Fruit fly (Drosophila melanogaster) whole organism, embryonic: ENCODE measurements around the gene uncNacbeta.
A peak's percentile ranks its signal among the peaks of the same experiment; 100 is the strongest.

Experiments
- Atf-2 ChIP-seq: fragments of 200-800 bp; sonication (Bioruptor generic); optimal IDR thresholded peaks from 2 replicates; lab custom pipeline; 2016; ENCODE audit warnings: missing biosample characterization, missing genetic modification characterization
- B-H1 ChIP-seq: fragments of 200-800 bp; sonication (Bioruptor generic); IDR thresholded peaks from 3 replicates; pipeline ENCODE4 v1.3.6; 2022; ENCODE audit warnings: missing biosample characterization, missing genetic modification characterization
- CG1024 ChIP-seq: fragments of 200-800 bp; sonication (Bioruptor generic); IDR thresholded peaks from 2 replicates; pipeline ENCODE4 v1.3.6; 2022; ENCODE audit warnings: missing biosample characterization, missing genetic modification characterization
- CG11504 ChIP-seq: fragments of 200-800 bp; sonication (Bioruptor generic); optimal IDR thresholded peaks from 3 replicates; lab custom pipeline; 2019; ENCODE audit warnings: missing biosample characterization, mild to moderate bottlenecking, missing genetic modification characterization, moderate library complexity
- CG12071 ChIP-seq: fragments of 200-800 bp; sonication (Bioruptor generic); optimal IDR thresholded peaks from 3 replicates; lab custom pipeline; 2018; ENCODE audit warnings: missing biosample characterization, mild to moderate bottlenecking, missing genetic modification characterization
- CG12391 ChIP-seq: fragments of 200-800 bp; sonication (Bioruptor generic); optimal IDR thresholded peaks from 3 replicates; lab custom pipeline; 2018; ENCODE audit warnings: missing biosample characterization, mild to moderate bottlenecking, missing genetic modification characterization, moderate library complexity
- CG12942 ChIP-seq: fragments of 200-800 bp; sonication (Bioruptor generic); optimal IDR thresholded peaks from 3 replicates; lab custom pipeline; 2016; ENCODE audit warnings: missing biosample characterization, missing genetic modification characterization
- CG13287 ChIP-seq: fragments of 200-800 bp; sonication (Bioruptor generic); IDR thresholded peaks from 2 replicates; pipeline ENCODE4 v1.3.6; 2022; ENCODE audit warnings: missing biosample characterization, missing genetic modification characterization; ENCODE audit not compliant: partially characterized antibody
- CG15011 ChIP-seq: fragments of 200-800 bp; sonication (Bioruptor generic); optimal IDR thresholded peaks from 3 replicates; lab custom pipeline; 2018; ENCODE audit warnings: missing biosample characterization, mild to moderate bottlenecking, missing genetic modification characterization
- CG15479 ChIP-seq: fragments of 200-800 bp; sonication (Bioruptor generic); optimal IDR thresholded peaks from 3 replicates; lab custom pipeline; 2019; ENCODE audit warnings: missing biosample characterization, mild to moderate bottlenecking, missing genetic modification characterization, moderate library complexity
- CG15696 ChIP-seq: fragments of 200-800 bp; sonication (Bioruptor generic); optimal IDR thresholded peaks from 2 replicates; lab custom pipeline; 2019; ENCODE audit warnings: missing biosample characterization, mild to moderate bottlenecking, missing genetic modification characterization, moderate library complexity
- CG18262 ChIP-seq: fragments of 200-800 bp; optimal IDR thresholded peaks from 3 replicates; lab custom pipeline; 2019; ENCODE audit warnings: missing biosample characterization, mild to moderate bottlenecking, missing genetic modification characterization, moderate library complexity
- CG2202 ChIP-seq: fragments of 200-800 bp; sonication (Bioruptor generic); optimal IDR thresholded peaks from 2 replicates; lab custom pipeline; 2018; ENCODE audit warnings: missing biosample characterization, mild to moderate bottlenecking, missing genetic modification characterization
- CG2712 ChIP-seq: fragments of 200-800 bp; optimal IDR thresholded peaks from 3 replicates; lab custom pipeline; 2019; ENCODE audit warnings: missing biosample characterization, mild to moderate bottlenecking, missing genetic modification characterization, moderate library complexity
- CG32532 ChIP-seq: fragments of 200-800 bp; sonication (Bioruptor generic); IDR thresholded peaks from 2 replicates; pipeline ENCODE4 v1.3.6; 2022; ENCODE audit warnings: missing biosample characterization, missing genetic modification characterization
- CG3847 ChIP-seq: fragments of 200-800 bp; sonication (Bioruptor generic); IDR thresholded peaks from 2 replicates; pipeline ENCODE4 v1.3.6; 2022; ENCODE audit warnings: missing biosample characterization, missing genetic modification characterization
- CG4328 ChIP-seq: fragments of 200-800 bp; sonication (Bioruptor generic); optimal IDR thresholded peaks from 3 replicates; lab custom pipeline; 2017; ENCODE audit warnings: missing biosample characterization, missing genetic modification reagents, missing genetic modification characterization
- CG6254 ChIP-seq: fragments of 200-800 bp; sonication (Bioruptor generic); optimal IDR thresholded peaks from 3 replicates; lab custom pipeline; 2017; ENCODE audit warnings: mild to moderate bottlenecking, missing biosample characterization, missing genetic modification reagents, missing genetic modification characterization
- CG7556 ChIP-seq: fragments of 200-800 bp; sonication (Bioruptor generic); optimal IDR thresholded peaks from 2 replicates; lab custom pipeline; 2017; ENCODE audit warnings: missing biosample characterization, mild to moderate bottlenecking, missing genetic modification characterization
- CG8924 ChIP-seq: fragments of 200-800 bp; optimal IDR thresholded peaks from 3 replicates; lab custom pipeline; 2019; ENCODE audit warnings: missing biosample characterization, mild to moderate bottlenecking, missing genetic modification characterization, moderate library complexity
- CG9437 ChIP-seq: fragments of 200-800 bp; sonication (Bioruptor generic); optimal IDR thresholded peaks from 2 replicates; lab custom pipeline; 2018; ENCODE audit warnings: missing biosample characterization, mild to moderate bottlenecking, missing genetic modification characterization
- Dek ChIP-seq: fragments of 200-800 bp; sonication (Bioruptor generic); optimal IDR thresholded peaks from 3 replicates; lab custom pipeline; 2019; ENCODE audit warnings: missing biosample characterization, mild to moderate bottlenecking, missing genetic modification characterization, moderate library complexity
- Dll ChIP-seq: fragments of 200-800 bp; sonication (Bioruptor generic); IDR thresholded peaks from 4 replicates; pipeline ENCODE4 v1.3.6; 2022; ENCODE audit warnings: missing biosample characterization, missing genetic modification characterization; ENCODE audit not compliant: partially characterized antibody
- Dp ChIP-seq: fragments of 200-800 bp; sonication (Bioruptor generic); optimal IDR thresholded peaks from 2 replicates; lab custom pipeline; 2018; ENCODE audit warnings: missing biosample characterization, mild to moderate bottlenecking, missing genetic modification characterization, moderate library complexity
- HHEX ChIP-seq: fragments of 200-800 bp; sonication (Bioruptor generic); optimal IDR thresholded peaks from 3 replicates; lab custom pipeline; 2017; ENCODE audit warnings: missing biosample characterization, mild to moderate bottlenecking, missing genetic modification characterization, missing genetic modification reagents
- Hey ChIP-seq: fragments of 200-800 bp; sonication (Bioruptor generic); optimal IDR thresholded peaks from 3 replicates; lab custom pipeline; 2018; ENCODE audit warnings: missing biosample characterization, mild to moderate bottlenecking, missing genetic modification characterization
- Hr78 ChIP-seq, 2 experiments: fragments of 200-800 bp in 1 of 2; fragments of >200 bp in 1 of 2; sonication (Bioruptor generic) in 1 of 2; optimal IDR thresholded peaks; 2 replicates each; lab custom pipeline; 2017 to 2019; ENCODE audit warnings: missing biosample characterization in 2 of 2, missing genetic modification characterization in 2 of 2, mild to moderate bottlenecking in 1 of 2, moderate library complexity in 1 of 2
- Mes4 ChIP-seq: fragments of 200-800 bp; sonication (Bioruptor generic); optimal IDR thresholded peaks from 2 replicates; lab custom pipeline; 2016; ENCODE audit warnings: missing biosample characterization, missing genetic modification characterization
- NK7.1 ChIP-seq: fragments of 200-800 bp; sonication (Bioruptor generic); optimal IDR thresholded peaks from 3 replicates; lab custom pipeline; 2016; ENCODE audit warnings: missing biosample characterization, missing genetic modification characterization
- Sry-δ ChIP-seq: fragments of 200-800 bp; sonication (Bioruptor generic); optimal IDR thresholded peaks from 2 replicates; lab custom pipeline; 2016; ENCODE audit warnings: missing biosample characterization, missing genetic modification characterization
- al ChIP-seq: fragments of 200-800 bp; sonication (Bioruptor generic); IDR thresholded peaks from 2 replicates; pipeline ENCODE4 v1.3.6; 2022; ENCODE audit warnings: missing biosample characterization, missing genetic modification characterization
- bigmax ChIP-seq: fragments of 200-800 bp; sonication (Bioruptor generic); optimal IDR thresholded peaks from 2 replicates; lab custom pipeline; 2018; ENCODE audit warnings: missing biosample characterization, mild to moderate bottlenecking, missing genetic modification characterization
- cg ChIP-seq: fragments of 200-800 bp; sonication (Bioruptor generic); optimal IDR thresholded peaks from 3 replicates; lab custom pipeline; 2019; ENCODE audit warnings: missing biosample characterization, mild to moderate bottlenecking, missing genetic modification characterization, moderate library complexity
- ci ChIP-seq: fragments of 200-800 bp; sonication (Bioruptor generic); IDR thresholded peaks from 3 replicates; pipeline ENCODE4 v1.3.6; 2022; ENCODE audit warnings: missing biosample characterization, missing genetic modification characterization
- dan ChIP-seq: fragments of 200-800 bp; sonication (Bioruptor generic); IDR thresholded peaks from 2 replicates; pipeline ENCODE4 v1.3.6; 2022; ENCODE audit warnings: missing biosample characterization, missing genetic modification characterization
- dysf ChIP-seq: fragments of 200-800 bp; sonication (Bioruptor generic); IDR thresholded peaks from 3 replicates; pipeline ENCODE4 v1.3.6; 2022; ENCODE audit warnings: missing biosample characterization, missing genetic modification characterization
- ewg ChIP-seq: fragments of 200-800 bp; sonication (Bioruptor generic); optimal IDR thresholded peaks from 3 replicates; lab custom pipeline; 2017; ENCODE audit warnings: mild to moderate bottlenecking, missing biosample characterization, missing genetic modification reagents, missing genetic modification characterization
- fd96Cb ChIP-seq: fragments of 200-800 bp; sonication (Bioruptor generic); optimal IDR thresholded peaks from 2 replicates; lab custom pipeline; 2018; ENCODE audit warnings: missing biosample characterization, mild to moderate bottlenecking, missing genetic modification characterization, moderate library complexity
- hth ChIP-seq: fragments of >200 bp; optimal IDR thresholded peaks from 2 replicates; lab custom pipeline; 2017; ENCODE audit warnings: inconsistent platforms
- luna ChIP-seq: fragments of 200-800 bp; sonication (Bioruptor generic); optimal IDR thresholded peaks from 2 replicates; lab custom pipeline; 2016; ENCODE audit warnings: missing biosample characterization, missing genetic modification characterization
- maf-S ChIP-seq: fragments of 200-800 bp; sonication (Bioruptor generic); optimal IDR thresholded peaks from 2 replicates; lab custom pipeline; 2016; ENCODE audit warnings: missing biosample characterization, missing genetic modification characterization
- pb ChIP-seq: fragments of 200-800 bp; sonication (Bioruptor generic); optimal IDR thresholded peaks from 3 replicates; lab custom pipeline; 2016; ENCODE audit warnings: missing biosample characterization, missing genetic modification characterization
- ranshi ChIP-seq: fragments of 200-800 bp; sonication (Bioruptor generic); IDR thresholded peaks from 2 replicates; pipeline ENCODE4 v1.3.6; 2022; ENCODE audit warnings: missing biosample characterization, missing genetic modification characterization
- row ChIP-seq: fragments of 200-800 bp; sonication (Bioruptor generic); IDR thresholded peaks from 3 replicates; pipeline ENCODE4 v1.3.6; 2022; ENCODE audit warnings: missing biosample characterization, missing genetic modification characterization
- sc ChIP-seq, 3 experiments: fragments of >200 bp in 2 of 3; fragments of 200-800 bp in 1 of 3; sonication (Bioruptor generic) in 1 of 3; optimal IDR thresholded peaks; 2 replicates in 2 of 3; 3 replicates in 1 of 3; lab custom pipeline; 2017; ENCODE audit warnings: mild to moderate bottlenecking in 1 of 3, missing biosample characterization in 1 of 3, missing genetic modification characterization in 1 of 3, missing genetic modification reagents in 1 of 3
- sens ChIP-seq: fragments of 200-800 bp; sonication (Bioruptor generic); peaks from one replicate; lab custom pipeline; 2016; ENCODE audit warnings: missing biosample characterization, missing genetic modification characterization
- shn ChIP-seq: fragments of 200-800 bp; sonication (Bioruptor generic); optimal IDR thresholded peaks from 3 replicates; lab custom pipeline; 2016; ENCODE audit warnings: missing biosample characterization, missing genetic modification characterization
- so ChIP-seq: fragments of 200-800 bp; sonication (Bioruptor generic); IDR thresholded peaks from 3 replicates; pipeline ENCODE4 v1.3.6; 2022; ENCODE audit warnings: missing biosample characterization, missing genetic modification characterization
- trem ChIP-seq: fragments of 200-800 bp; optimal IDR thresholded peaks from 3 replicates; lab custom pipeline; 2019; ENCODE audit warnings: missing biosample characterization, mild to moderate bottlenecking, missing genetic modification characterization, moderate library complexity
- zen2 ChIP-seq: fragments of 200-800 bp; sonication (Bioruptor generic); IDR thresholded peaks from 3 replicates; pipeline ENCODE4 v1.3.6; 2022; ENCODE audit warnings: missing biosample characterization, missing genetic modification characterization; ENCODE audit not compliant: partially characterized antibody

The uncNacbeta gene

dm6 chr2L:568030-568429, 4.4 kb upstream of the uncNacbeta start, which contains the start of the genes Nle and Sf3b1 (continued):
- TF ChIP-seq CG2712 (tag; lab: Kevin White, UChicago) = peak; percentile 76
- peak; percentile 52 for TF ChIP-seq CG8924
- no peak for TF ChIP-seq so
- TF ChIP-seq CG7556 = no peak
- TF ChIP-seq fd96Cb (tag; lab: Kevin White, UChicago) = no peak
- TF ChIP-seq B-H1 (GFP tag; lab: Robert Waterston, UW) = no peak
- TF ChIP-seq CG15011 (GFP tag; lab: Kevin White, UChicago) = no peak
- no peak for TF ChIP-seq dan (GFP tag; lab: Robert Waterston, UW)
- peak; percentile 93 for TF ChIP-seq Sry-δ (GFP tag; lab: Kevin White, UChicago)
- TF ChIP-seq CG12071 = no peak
- TF ChIP-seq CG12942 (GFP tag; lab: Kevin White, UChicago) = peak; percentile 12
- TF ChIP-seq NK7.1 (GFP tag; lab: Kevin White, UChicago) = no peak
- TF ChIP-seq Hr78 (GFP tag; optimal IDR thresholded peaks at IDR 0.05; lab: Kevin White, UChicago) = no peak
- TF ChIP-seq shn = peak; percentile 46
- TF ChIP-seq trem (tag; lab: Kevin White, UChicago) = peak; percentile 91
- TF ChIP-seq ranshi = no peak
- no peak for TF ChIP-seq Hey (tag; lab: Kevin White, UChicago)
- peak; percentile 52 for TF ChIP-seq CG4328
- TF ChIP-seq CG15479 (GFP tag; lab: Kevin White, UChicago) = no peak
- peak; percentile 80 for TF ChIP-seq sens (GFP tag; lab: Kevin White, UChicago)
- peak; percentile 72; the same call in 1 of the 3 replicates for TF ChIP-seq zen2 (GFP tag; lab: Robert Waterston, UW)
- peak; percentile 28 for TF ChIP-seq Atf-2 (GFP tag; lab: Kevin White, UChicago)
- TF ChIP-seq Dp (GFP tag; lab: Kevin White, UChicago) = peak; percentile 48
- TF ChIP-seq ewg (GFP tag; lab: Kevin White, UChicago) = peak; percentile 1
- no peak for TF ChIP-seq sc (optimal IDR thresholded peaks at IDR 0.05; lab: Kevin White, UChicago)
- TF ChIP-seq sc (GFP tag; optimal IDR thresholded peaks at IDR 0.05; lab: Kevin White, UChicago) = no peak
- no peak for TF ChIP-seq CG1024 (GFP tag; lab: Robert Waterston, UW)
- TF ChIP-seq hth (lab: Kevin White, UChicago) = no peak
- peak; percentile 99 for TF ChIP-seq CG13287 (GFP tag; lab: Robert Waterston, UW)
- TF ChIP-seq cg (GFP tag; lab: Kevin White, UChicago) = no peak
- peak; percentile 8 for TF ChIP-seq CG2202 (tag; lab: Kevin White, UChicago)
- TF ChIP-seq Mes4 = peak; percentile 48
- TF ChIP-seq CG6254 (GFP tag; lab: Kevin White, UChicago) = no peak
- peak; percentile 98 for TF ChIP-seq Dll (GFP tag; lab: Robert Waterston, UW)
- peak; percentile 18; the same call in 1 of the 3 replicates for TF ChIP-seq dysf (GFP tag; lab: Robert Waterston, UW)
- 0 out of 3 replicates have a peak, but pooled peaks have one; percentile 28 for TF ChIP-seq ci (GFP tag; lab: Robert Waterston, UW)
- no peak for TF ChIP-seq bigmax (GFP tag; lab: Kevin White, UChicago)
- no peak for TF ChIP-seq Dek (tag; lab: Kevin White, UChicago)
- peak; percentile 13 for TF ChIP-seq maf-S (GFP tag; lab: Kevin White, UChicago)
- TF ChIP-seq HHEX (GFP tag; lab: Kevin White, UChicago) = no peak
- no peak for TF ChIP-seq luna (GFP tag; lab: Kevin White, UChicago)
- TF ChIP-seq CG12391 (tag; lab: Kevin White, UChicago) = peak; percentile 77
- no peak for TF ChIP-seq CG9437 (GFP tag; lab: Kevin White, UChicago)
- no peak for TF ChIP-seq al (GFP tag; lab: Robert Waterston, UW)
- TF ChIP-seq CG18262 (tag; lab: Kevin White, UChicago) = peak; percentile 40
- peak; percentile 88 for TF ChIP-seq row (GFP tag; lab: Robert Waterston, UW)
- TF ChIP-seq CG11504 (tag; lab: Kevin White, UChicago) = no peak
- peak; percentile 67 for TF ChIP-seq CG15696
- no peak for TF ChIP-seq pb (GFP tag; lab: Kevin White, UChicago)
- peak; percentile 78 for TF ChIP-seq CG3847 (GFP tag; lab: Robert Waterston, UW)
- TF ChIP-seq CG32532 (GFP tag; lab: Robert Waterston, UW) = peak; percentile 68
